Worm (Caenorhabditis elegans): ENCODE data around the gene C26B2.8.

ce11 chrIV:8048083-8048482 lies 34.1 kb downstream of the C26B2.8 start:
- TF ChIP-seq zag-1 (tag; optimal IDR thresholded peaks at IDR 0.05): no peak
- no peak for TF ChIP-seq hmg-1.1 (GFP tag; IDR thresholded peaks at IDR 0.05)
- TF ChIP-seq nhr-237 (tag; optimal IDR thresholded peaks at IDR 0.05): no peak
- TF ChIP-seq ceh-82 (tag; optimal IDR thresholded peaks at IDR 0.05): no peak
- no peak for TF ChIP-seq dpl-1 (GFP tag; optimal IDR thresholded peaks at IDR 0.05)
- no peak for TF ChIP-seq unc-62 (GFP tag; optimal IDR thresholded peaks at IDR 0.05 in 1 of 2)
- TF ChIP-seq unc-62 (tag; optimal IDR thresholded peaks at IDR 0.05): no peak
- TF ChIP-seq jun-1 (tag; optimal IDR thresholded peaks at IDR 0.05): no peak
- TF ChIP-seq R02D3.7 (tag; optimal IDR thresholded peaks at IDR 0.05): no peak
- no peak for TF ChIP-seq F10B5.3 (tag; optimal IDR thresholded peaks at IDR 0.05)

Measured in whole organism, L4 larva.